Fruit fly (Drosophila melanogaster): ENCODE data around the gene CG32260.

The CG32260 gene

dm6 chr3L:4133724-4134678 lies 8.2 kb upstream of the CG32260 start, which contains the start of gene ens:
Gene ens, minus strand, starts transcription at chr3L:4134550.
- peak; percentile 2 for TF ChIP-seq CG34367 (tag; optimal IDR thresholded peaks at IDR 0.05)
- no peak for TF ChIP-seq Pif1B (GFP tag; optimal IDR thresholded peaks at IDR 0.05)
- TF ChIP-seq CG14655 (GFP tag; optimal IDR thresholded peaks at IDR 0.05) = no peak
- TF ChIP-seq D1 (tag; optimal IDR thresholded peaks at IDR 0.05) = no peak
- TF ChIP-seq Pif1A (GFP tag; optimal IDR thresholded peaks at IDR 0.05) = no peak
- TF ChIP-seq CG17806 (tag; optimal IDR thresholded peaks at IDR 0.05) = no peak
- no peak for TF ChIP-seq fd96Ca (GFP tag; IDR thresholded peaks at IDR 0.05)
- no peak for TF ChIP-seq rn (GFP tag; IDR thresholded peaks at IDR 0.05)
- peak; percentile 40 for TF ChIP-seq CG32121 (GFP tag; IDR thresholded peaks at IDR 0.05)
- peak; percentile 20 for TF ChIP-seq Snoo (tag; optimal IDR thresholded peaks at IDR 0.05)
- peak; percentile 17; the same call in 1 of the 2 replicates for TF ChIP-seq CG12605 (GFP tag; IDR thresholded peaks at IDR 0.05)
- TF ChIP-seq EcR (GFP tag; optimal IDR thresholded peaks at IDR 0.05) = peak; percentile 14
- TF ChIP-seq CG15710 (tag; optimal IDR thresholded peaks at IDR 0.05) = peak; percentile 15
- no peak for TF ChIP-seq CG10348 (GFP tag; IDR thresholded peaks at IDR 0.05)
- TF ChIP-seq gl (tag; optimal IDR thresholded peaks at IDR 0.05) = peak; percentile 31

dm6 chr3L:4135857-4136256 lies 6.3 kb upstream of the CG32260 start, which contains the start of gene RfC4:
Gene RfC4, minus strand, starts transcription at chr3L:4136038.
- no peak for TF ChIP-seq rn (GFP tag; IDR thresholded peaks at IDR 0.05)

dm6 chr3L:4138804-4139521 lies 3.2 kb upstream of the CG32260 start, which contains the start of the genes Rop and Ras64B:
Gene Rop, minus strand, starts transcription at chr3L:4138996.
Gene Ras64B, plus strand, starts transcription at chr3L:4139076.
- no peak for TF ChIP-seq CG17806 (tag; optimal IDR thresholded peaks at IDR 0.05)
- TF ChIP-seq Ets98B (GFP tag; IDR thresholded peaks at IDR 0.05) = peak; percentile 23; the same call in 1 of the 2 replicates
- TF ChIP-seq Pif1A (GFP tag; optimal IDR thresholded peaks at IDR 0.05) = no peak
- no peak for TF ChIP-seq CG8301 (tag; optimal IDR thresholded peaks at IDR 0.05)
- TF ChIP-seq CG9948 (tag; optimal IDR thresholded peaks at IDR 0.05) = no peak
- no peak for TF ChIP-seq CG4496 (GFP tag; IDR thresholded peaks at IDR 0.05)
- no peak for TF ChIP-seq D1 (tag; optimal IDR thresholded peaks at IDR 0.05)
- peak; percentile 1 for TF ChIP-seq CG15710 (tag; optimal IDR thresholded peaks at IDR 0.05)
- peak; percentile 57 for TF ChIP-seq EcR (GFP tag; optimal IDR thresholded peaks at IDR 0.05)
- no peak for TF ChIP-seq CG13204 (GFP tag; optimal IDR thresholded peaks at IDR 0.05)
- TF ChIP-seq CG10348 (GFP tag; IDR thresholded peaks at IDR 0.05) = no peak
- TF ChIP-seq CG32121 (GFP tag; IDR thresholded peaks at IDR 0.05) = no peak
- TF ChIP-seq CG12605 (GFP tag; IDR thresholded peaks at IDR 0.05) = no peak
- TF ChIP-seq rn (GFP tag; IDR thresholded peaks at IDR 0.05) = no peak
- TF ChIP-seq CG34367 (tag; optimal IDR thresholded peaks at IDR 0.05) = no peak

- TF ChIP-seq D1 (tag; optimal IDR thresholded peaks at IDR 0.05) = no peak
- no peak for TF ChIP-seq CG12605 (GFP tag; IDR thresholded peaks at IDR 0.05)
- no peak for TF ChIP-seq CG15710 (tag; optimal IDR thresholded peaks at IDR 0.05)
- TF ChIP-seq Pif1B (GFP tag; optimal IDR thresholded peaks at IDR 0.05) = no peak
- no peak for TF ChIP-seq CG4496 (GFP tag; IDR thresholded peaks at IDR 0.05)
- TF ChIP-seq CG8301 (tag; optimal IDR thresholded peaks at IDR 0.05) = no peak
- no peak for TF ChIP-seq CG17806 (tag; optimal IDR thresholded peaks at IDR 0.05)
- no peak for TF ChIP-seq fd96Ca (GFP tag; IDR thresholded peaks at IDR 0.05)
- TF ChIP-seq CG8159 (tag; optimal IDR thresholded peaks at IDR 0.05) = no peak
- TF ChIP-seq Snoo (tag; optimal IDR thresholded peaks at IDR 0.05) = no peak
- TF ChIP-seq CG34367 (tag; optimal IDR thresholded peaks at IDR 0.05) = no peak
- no peak for TF ChIP-seq CG32121 (GFP tag; IDR thresholded peaks at IDR 0.05)
- TF ChIP-seq CG14655 (GFP tag; optimal IDR thresholded peaks at IDR 0.05) = no peak
- TF ChIP-seq rn (GFP tag; IDR thresholded peaks at IDR 0.05) = no peak
- TF ChIP-seq EcR (GFP tag; optimal IDR thresholded peaks at IDR 0.05) = no peak
- TF ChIP-seq CG10348 (GFP tag; IDR thresholded peaks at IDR 0.05) = no peak
- TF ChIP-seq gl (tag; optimal IDR thresholded peaks at IDR 0.05) = no peak
- no peak for TF ChIP-seq Ets98B (GFP tag; IDR thresholded peaks at IDR 0.05)
Observed at dm6 chr3L:4141167-4141566, 997 bp upstream of the CG32260 start, which contains the start of gene Akh. Gene Akh, plus strand, starts transcription at chr3L:4141467.

dm6 chr3L:4145229-4145628 lies 3.1 kb downstream of the CG32260 start:
- TF ChIP-seq EcR (GFP tag; optimal IDR thresholded peaks at IDR 0.05) (peak; percentile 73), CG15710 (tag; optimal IDR thresholded peaks at IDR 0.05) (no peak)

dm6 chr3L:4148406-4148975 lies 6.3 kb downstream of the CG32260 start, which contains the start of gene CG1299:
Gene CG1299, plus strand, starts transcription at chr3L:4148696.
- TF ChIP-seq rn (GFP tag; IDR thresholded peaks at IDR 0.05) (no peak), EcR (GFP tag; optimal IDR thresholded peaks at IDR 0.05) (peak; percentile 34), CG12605 (GFP tag; IDR thresholded peaks at IDR 0.05) (no peak), CG14655 (GFP tag; optimal IDR thresholded peaks at IDR 0.05) (no peak), Ets98B (GFP tag; IDR thresholded peaks at IDR 0.05) (no peak), Snoo (tag; optimal IDR thresholded peaks at IDR 0.05) (no peak), CG10348 (GFP tag; IDR thresholded peaks at IDR 0.05) (no peak), CG32121 (GFP tag; IDR thresholded peaks at IDR 0.05) (no peak), CG15710 (tag; optimal IDR thresholded peaks at IDR 0.05) (no peak), CG9948 (tag; optimal IDR thresholded peaks at IDR 0.05) (no peak), CG4496 (GFP tag; IDR thresholded peaks at IDR 0.05) (no peak), fd96Ca (GFP tag; IDR thresholded peaks at IDR 0.05) (no peak), CG13204 (GFP tag; optimal IDR thresholded peaks at IDR 0.05) (peak; percentile 24), CG17806 (tag; optimal IDR thresholded peaks at IDR 0.05) (no peak), CG8159 (tag; optimal IDR thresholded peaks at IDR 0.05) (no peak), gl (tag; optimal IDR thresholded peaks at IDR 0.05) (no peak), CG34367 (tag; optimal IDR thresholded peaks at IDR 0.05) (no peak), D1 (tag; optimal IDR thresholded peaks at IDR 0.05) (no peak), Pif1B (GFP tag; optimal IDR thresholded peaks at IDR 0.05) (peak; percentile 8), CG8301 (tag; optimal IDR thresholded peaks at IDR 0.05) (no peak), Pif1A (GFP tag; optimal IDR thresholded peaks at IDR 0.05) (peak; percentile 10)
